Worm (Caenorhabditis elegans): Measurements from ENCODE around the gene spp-10.

Gene spp-10

ce11 chrIV:8476880-8477279 is at the start of gene spp-10:
Gene spp-10, plus strand, starts transcription at chrIV:8477180.
- no peak for TF ChIP-seq ces-1 (GFP tag; optimal IDR thresholded peaks at IDR 0.05)
- TF ChIP-seq lsy-2 (tag; optimal IDR thresholded peaks at IDR 0.05): no peak
- no peak for TF ChIP-seq snpc-4 (tag; optimal IDR thresholded peaks at IDR 0.05)
- TF ChIP-seq sptf-1 (tag; optimal IDR thresholded peaks at IDR 0.05): no peak
- TF ChIP-seq blmp-1 (tag; optimal IDR thresholded peaks at IDR 0.05): no peak
- TF ChIP-seq ceh-39 (tag; optimal IDR thresholded peaks at IDR 0.05): no peak
- no peak for TF ChIP-seq lin-32 (GFP tag; optimal IDR thresholded peaks at IDR 0.05)
- no peak for TF ChIP-seq ceh-43 (GFP tag; optimal IDR thresholded peaks at IDR 0.05)
- no peak for TF ChIP-seq nhr-28 (tag; optimal IDR thresholded peaks at IDR 0.05)
- TF ChIP-seq ztf-11 (tag; optimal IDR thresholded peaks at IDR 0.05): no peak
- no peak for TF ChIP-seq nhr-2 (tag; optimal IDR thresholded peaks at IDR 0.05)
- TF ChIP-seq sem-2 (GFP tag; optimal IDR thresholded peaks at IDR 0.05): no peak
- TF ChIP-seq mep-1 (tag; optimal IDR thresholded peaks at IDR 0.05): no peak
- no peak for TF ChIP-seq lin-13 (tag; optimal IDR thresholded peaks at IDR 0.05)
- no peak for TF ChIP-seq nhr-76 (tag; optimal IDR thresholded peaks at IDR 0.05)

- TF ChIP-seq mep-1 (tag; optimal IDR thresholded peaks at IDR 0.05) (peak; percentile 32), M03D4.4 (tag; optimal IDR thresholded peaks at IDR 0.05) (peak; percentile 47), hlh-1 (tag; optimal IDR thresholded peaks at IDR 0.05) (peak; percentile 49), ztf-11 (tag; optimal IDR thresholded peaks at IDR 0.05) (no peak), lin-32 (GFP tag; optimal IDR thresholded peaks at IDR 0.05) (no peak), nhr-28 (tag; optimal IDR thresholded peaks at IDR 0.05) (no peak), cnd-1 (tag; optimal IDR thresholded peaks at IDR 0.05) (peak; percentile 28), elt-3 (tag; optimal IDR thresholded peaks at IDR 0.05) (no peak), mab-5 (tag; optimal IDR thresholded peaks at IDR 0.05) (no peak), mls-2 (tag; optimal IDR thresholded peaks at IDR 0.05) (peak; percentile 24), nhr-2 (tag; optimal IDR thresholded peaks at IDR 0.05) (peak; percentile 9), nhr-12 (tag; optimal IDR thresholded peaks at IDR 0.05) (no peak), bed-3 (GFP tag; optimal IDR thresholded peaks at IDR 0.05) (no peak), lsy-2 (tag; optimal IDR thresholded peaks at IDR 0.05) (peak; percentile 78), ceh-83 (GFP tag; optimal IDR thresholded peaks at IDR 0.05) (peak; percentile 64), flh-1 (GFP tag; optimal IDR thresholded peaks at IDR 0.05) (no peak), snpc-4 (tag; optimal IDR thresholded peaks at IDR 0.05) (no peak), unc-120 (tag; optimal IDR thresholded peaks at IDR 0.05; ENCODE audit: poor library complexity, severe bottlenecking) (no peak), drap-1 (GFP tag; optimal IDR thresholded peaks at IDR 0.05) (peak; percentile 81), pha-4 (tag; optimal IDR thresholded peaks at IDR 0.05) (peak; percentile 30), unc-39 (tag; optimal IDR thresholded peaks at IDR 0.05) (no peak), ham-2 (GFP tag; optimal IDR thresholded peaks at IDR 0.05) (no peak), ces-1 (GFP tag; optimal IDR thresholded peaks at IDR 0.05) (peak; percentile 36), elt-1 (tag; optimal IDR thresholded peaks at IDR 0.05; ENCODE audit: borderline replicate concordance, insufficient read depth) (no peak), nhr-237 (tag; optimal IDR thresholded peaks at IDR 0.05) (no peak), zip-8 (tag; optimal IDR thresholded peaks at IDR 0.05) (no peak), ceh-39 (tag; optimal IDR thresholded peaks at IDR 0.05) (no peak), sptf-1 (tag; optimal IDR thresholded peaks at IDR 0.05) (peak; percentile 59), blmp-1 (tag; optimal IDR thresholded peaks at IDR 0.05) (no peak), nhr-76 (tag; optimal IDR thresholded peaks at IDR 0.05) (no peak), ceh-43 (GFP tag; optimal IDR thresholded peaks at IDR 0.05) (peak; percentile 15), sem-2 (GFP tag; optimal IDR thresholded peaks at IDR 0.05) (peak; percentile 33), tbx-8 (GFP tag; optimal IDR thresholded peaks at IDR 0.05) (no peak), lin-13 (tag; optimal IDR thresholded peaks at IDR 0.05) (peak; percentile 73), unc-62 (GFP tag; optimal IDR thresholded peaks at IDR 0.05) (no peak)
Observed at ce11 chrIV:8428492-8428891, 48.5 kb upstream of the spp-10 start.

ce11 chrIV:8431567-8432458 is 45.2 kb upstream of the spp-10 start:
- TF ChIP-seq ztf-11 (tag; optimal IDR thresholded peaks at IDR 0.05): no peak
- no peak for TF ChIP-seq sptf-1 (tag; optimal IDR thresholded peaks at IDR 0.05)
- peak; percentile 74 for TF ChIP-seq ham-2 (GFP tag; optimal IDR thresholded peaks at IDR 0.05)
- no peak for TF ChIP-seq drap-1 (GFP tag; optimal IDR thresholded peaks at IDR 0.05)
- TF ChIP-seq mab-5 (tag; optimal IDR thresholded peaks at IDR 0.05): no peak
- TF ChIP-seq lin-32 (GFP tag; optimal IDR thresholded peaks at IDR 0.05): no peak
- TF ChIP-seq tbx-8 (GFP tag; optimal IDR thresholded peaks at IDR 0.05): no peak
- TF ChIP-seq zip-8 (tag; optimal IDR thresholded peaks at IDR 0.05): no peak
- TF ChIP-seq elt-1 (tag; optimal IDR thresholded peaks at IDR 0.05; ENCODE audit: borderline replicate concordance, insufficient read depth): no peak
- TF ChIP-seq blmp-1 (tag; optimal IDR thresholded peaks at IDR 0.05): no peak
- no peak for TF ChIP-seq bed-3 (GFP tag; optimal IDR thresholded peaks at IDR 0.05)
- no peak for TF ChIP-seq elt-3 (tag; optimal IDR thresholded peaks at IDR 0.05)
- peak; percentile 16 for TF ChIP-seq cnd-1 (tag; optimal IDR thresholded peaks at IDR 0.05)
- TF ChIP-seq hlh-1 (tag; optimal IDR thresholded peaks at IDR 0.05): peak; percentile 52
- peak; percentile 20 for TF ChIP-seq mep-1 (tag; optimal IDR thresholded peaks at IDR 0.05)
- TF ChIP-seq flh-1 (GFP tag; optimal IDR thresholded peaks at IDR 0.05): no peak
- no peak for TF ChIP-seq nhr-76 (tag; optimal IDR thresholded peaks at IDR 0.05)
- TF ChIP-seq ceh-43 (GFP tag; optimal IDR thresholded peaks at IDR 0.05): no peak
- no peak for TF ChIP-seq ceh-39 (tag; optimal IDR thresholded peaks at IDR 0.05)
- TF ChIP-seq ces-1 (GFP tag; optimal IDR thresholded peaks at IDR 0.05): peak; percentile 90
- peak; percentile 83 for TF ChIP-seq lsy-2 (tag; optimal IDR thresholded peaks at IDR 0.05)
- peak; percentile 10 for TF ChIP-seq nhr-12 (tag; optimal IDR thresholded peaks at IDR 0.05)
- no peak for TF ChIP-seq snpc-4 (tag; optimal IDR thresholded peaks at IDR 0.05)
- TF ChIP-seq mls-2 (tag; optimal IDR thresholded peaks at IDR 0.05): no peak
- no peak for TF ChIP-seq ceh-83 (GFP tag; optimal IDR thresholded peaks at IDR 0.05)
- TF ChIP-seq nhr-237 (tag; optimal IDR thresholded peaks at IDR 0.05): peak; percentile 36
- no peak for TF ChIP-seq sem-2 (GFP tag; optimal IDR thresholded peaks at IDR 0.05)
- TF ChIP-seq lin-13 (tag; optimal IDR thresholded peaks at IDR 0.05): peak; percentile 54
- no peak for TF ChIP-seq unc-120 (tag; optimal IDR thresholded peaks at IDR 0.05; ENCODE audit: poor library complexity, severe bottlenecking)
- peak; percentile 68 for TF ChIP-seq pha-4 (tag; optimal IDR thresholded peaks at IDR 0.05)
- peak; percentile 31 for TF ChIP-seq nhr-2 (tag; optimal IDR thresholded peaks at IDR 0.05)
- TF ChIP-seq nhr-28 (tag; optimal IDR thresholded peaks at IDR 0.05): no peak
- no peak for TF ChIP-seq unc-39 (tag; optimal IDR thresholded peaks at IDR 0.05)
- peak; percentile 55 for TF ChIP-seq unc-62 (GFP tag; optimal IDR thresholded peaks at IDR 0.05)
- TF ChIP-seq M03D4.4 (tag; optimal IDR thresholded peaks at IDR 0.05): no peak

Data from whole organism, mixed stage, embryonic.